Worm (Caenorhabditis elegans): ENCODE data around the gene srz-91.

srz-91 gene

DNA sequence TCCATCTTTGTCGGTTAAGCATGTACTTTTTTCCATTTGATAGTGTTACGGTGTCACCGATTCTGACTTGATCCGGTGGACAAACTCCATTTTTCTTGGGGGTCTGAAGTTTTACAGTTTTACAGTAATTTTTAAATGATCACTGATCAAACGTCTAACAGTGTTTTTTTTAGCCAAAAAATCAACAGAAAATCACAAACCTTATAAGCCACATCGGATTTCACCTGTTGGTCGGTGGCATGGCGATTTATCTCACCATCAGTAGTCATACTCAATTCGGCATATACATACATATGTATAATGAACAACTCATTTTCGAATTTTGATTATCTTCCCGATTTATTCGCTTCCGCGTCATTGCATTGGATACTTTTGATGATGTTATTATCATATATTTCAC is at the start of gene srz-91:
TSS of gene srz-91 (plus strand) at position 301 of the 400 bp plus-strand sequence.
- no peak for TF ChIP-seq snpc-4 (tag; optimal IDR thresholded peaks at IDR 0.05)
- no peak for TF ChIP-seq ztf-11 (tag; optimal IDR thresholded peaks at IDR 0.05)
- TF ChIP-seq lin-13 (GFP tag; optimal IDR thresholded peaks at IDR 0.05): no peak
- TF ChIP-seq nhr-237 (tag; optimal IDR thresholded peaks at IDR 0.05): no peak
- TF ChIP-seq R02D3.7 (tag; optimal IDR thresholded peaks at IDR 0.05): no peak
- TF ChIP-seq sma-3 (GFP tag; optimal IDR thresholded peaks at IDR 0.05): no peak
- TF ChIP-seq C34F6.9 (tag; optimal IDR thresholded peaks at IDR 0.05): no peak
- TF ChIP-seq egl-27 (tag; optimal IDR thresholded peaks at IDR 0.05): no peak
- TF ChIP-seq sem-4 (tag; optimal IDR thresholded peaks at IDR 0.05): no peak
- no peak for TF ChIP-seq Y55F3AM.14 (GFP tag; optimal IDR thresholded peaks at IDR 0.05)
- no peak for TF ChIP-seq ceh-82 (tag; optimal IDR thresholded peaks at IDR 0.05)
- no peak for TF ChIP-seq blmp-1 (tag; optimal IDR thresholded peaks at IDR 0.05; ENCODE audit: insufficient read depth)
- no peak for TF ChIP-seq ama-1 (optimal IDR thresholded peaks at IDR 0.05)
- no peak for TF ChIP-seq nhr-21 (tag; optimal IDR thresholded peaks at IDR 0.05)
- no peak for TF ChIP-seq mbf-1 (tag; optimal IDR thresholded peaks at IDR 0.05)
- no peak for TF ChIP-seq elt-3 (tag; optimal IDR thresholded peaks at IDR 0.05)
- no peak for TF ChIP-seq alr-1 (tag; optimal IDR thresholded peaks at IDR 0.05)

ce11 chrV:17558377-17558776 is 49.5 kb upstream of the srz-91 start, which contains the start of gene fbxa-174:
TSS of gene fbxa-174 (minus strand) at chrV:17558477.
- TF ChIP-seq nhr-21 (tag; optimal IDR thresholded peaks at IDR 0.05) (no peak), lin-13 (GFP tag; optimal IDR thresholded peaks at IDR 0.05) (no peak), ZK546.5 (tag; optimal IDR thresholded peaks at IDR 0.05) (no peak), snpc-4 (tag; optimal IDR thresholded peaks at IDR 0.05) (no peak), unc-55 (GFP tag; optimal IDR thresholded peaks at IDR 0.05) (no peak), sem-4 (tag; optimal IDR thresholded peaks at IDR 0.05) (no peak), alr-1 (tag; optimal IDR thresholded peaks at IDR 0.05) (no peak), mab-5 (tag; optimal IDR thresholded peaks at IDR 0.05) (no peak), ztf-11 (tag; optimal IDR thresholded peaks at IDR 0.05) (no peak), nhr-129 (tag; optimal IDR thresholded peaks at IDR 0.05) (no peak), skn-1 (tag; optimal IDR thresholded peaks at IDR 0.05) (no peak), nhr-10 (tag; optimal IDR thresholded peaks at IDR 0.05) (no peak), fos-1 (tag; optimal IDR thresholded peaks at IDR 0.05) (no peak), nhr-11 (tag; optimal IDR thresholded peaks at IDR 0.05) (no peak), ztf-1 (GFP tag; conservative IDR thresholded peaks at IDR 0.05) (no peak), unc-39 (tag; optimal IDR thresholded peaks at IDR 0.05) (no peak), mbf-1 (tag; optimal IDR thresholded peaks at IDR 0.05) (no peak), ztf-4 (tag; optimal IDR thresholded peaks at IDR 0.05) (no peak), nhr-25 (tag; optimal IDR thresholded peaks at IDR 0.05) (no peak), lsy-2 (tag; optimal IDR thresholded peaks at IDR 0.05) (no peak)

- no peak for TF ChIP-seq sem-4 (tag; optimal IDR thresholded peaks at IDR 0.05)
- no peak for TF ChIP-seq ztf-11 (tag; optimal IDR thresholded peaks at IDR 0.05)
- no peak for TF ChIP-seq unc-62 (GFP tag; optimal IDR thresholded peaks at IDR 0.05)
- no peak for TF ChIP-seq unc-55 (GFP tag; optimal IDR thresholded peaks at IDR 0.05)
- no peak for TF ChIP-seq ama-1 (optimal IDR thresholded peaks at IDR 0.05)
- no peak for TF ChIP-seq R02D3.7 (tag; optimal IDR thresholded peaks at IDR 0.05)
- TF ChIP-seq lin-39 (tag; optimal IDR thresholded peaks at IDR 0.05): no peak
- TF ChIP-seq F13H6.1 (tag; optimal IDR thresholded peaks at IDR 0.05): no peak
- TF ChIP-seq blmp-1 (tag; optimal IDR thresholded peaks at IDR 0.05; ENCODE audit: insufficient read depth): no peak
- TF ChIP-seq lin-11 (tag; optimal IDR thresholded peaks at IDR 0.05): no peak
- no peak for TF ChIP-seq nhr-11 (tag; optimal IDR thresholded peaks at IDR 0.05)
- TF ChIP-seq ztf-4 (tag; optimal IDR thresholded peaks at IDR 0.05): no peak
- TF ChIP-seq ZK546.5 (tag; optimal IDR thresholded peaks at IDR 0.05): no peak
- no peak for TF ChIP-seq nhr-6 (tag; optimal IDR thresholded peaks at IDR 0.05)
- TF ChIP-seq unc-39 (tag; optimal IDR thresholded peaks at IDR 0.05): no peak
- no peak for TF ChIP-seq elt-3 (tag; optimal IDR thresholded peaks at IDR 0.05)
- no peak for TF ChIP-seq aly-2 (tag; optimal IDR thresholded peaks at IDR 0.05)
These were observed 49.0 kb upstream of the srz-91 start, which contains the start of gene fbxa-172 for ce11 chrV:17558946-17559345. TSS of gene fbxa-172 (plus strand) at chrV:17559246.

DNA sequence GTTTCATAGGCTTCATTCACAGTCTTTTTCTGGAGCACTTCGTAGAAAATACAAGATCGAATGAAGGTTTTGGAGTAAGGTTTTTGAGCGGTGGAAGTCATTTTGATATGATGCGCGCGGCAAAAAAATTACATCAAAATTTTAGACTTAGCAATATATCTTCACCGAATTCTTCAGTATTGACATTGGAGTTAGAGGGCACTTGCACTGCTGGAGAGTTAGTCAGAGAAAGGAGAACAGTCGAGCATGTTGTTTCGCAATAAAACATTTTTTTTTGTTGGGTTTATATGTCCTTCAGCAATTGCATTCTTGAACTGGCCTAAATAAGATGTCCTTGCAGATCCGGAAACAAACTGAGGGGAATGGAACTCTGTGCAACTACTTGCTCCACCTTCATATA is 42.0 kb upstream of the srz-91 start, which contains the start of gene fbxa-171:
TSS of gene fbxa-171 (minus strand) at position 101 of the 400 bp plus-strand sequence.
- no peak for TF ChIP-seq egl-27 (tag; optimal IDR thresholded peaks at IDR 0.05)
- no peak for TF ChIP-seq unc-55 (GFP tag; optimal IDR thresholded peaks at IDR 0.05)
- TF ChIP-seq nhr-77 (tag; optimal IDR thresholded peaks at IDR 0.05): no peak
- no peak for TF ChIP-seq Y55F3AM.14 (GFP tag; optimal IDR thresholded peaks at IDR 0.05)
- no peak for TF ChIP-seq ama-1 (optimal IDR thresholded peaks at IDR 0.05)

All from whole organism, L2 larva.